Worm (Caenorhabditis elegans) whole organism, L1 larva: Measurements from ENCODE around the gene F53B7.7.

Source experiments
- C16A3.4 ChIP-seq: fragments of 150-350 bp; optimal IDR thresholded peaks from 2 replicates; lab custom pipeline; 2014; ENCODE audit warnings: missing biosample characterization, missing genetic modification characterization
- C34B4.2 ChIP-seq: sonication (generic microtip); optimal IDR thresholded peaks from 2 replicates; lab custom pipeline; 2017; ENCODE audit warnings: mild to moderate bottlenecking, missing genetic modification characterization, missing compliant biosample characterization
- alr-1 ChIP-seq: fragments of 200-800 bp; sonication (Bioruptor generic); optimal IDR thresholded peaks from 2 replicates; lab custom pipeline; 2018; ENCODE audit warnings: borderline replicate concordance, mild to moderate bottlenecking, missing genetic modification characterization, missing compliant biosample characterization
- ceh-8 ChIP-seq: fragments of 200-800 bp; sonication (Bioruptor generic); optimal IDR thresholded peaks from 2 replicates; lab custom pipeline; 2018; ENCODE audit warnings: mild to moderate bottlenecking, missing genetic modification characterization, moderate library complexity, missing compliant biosample characterization
- dpl-1 ChIP-seq, 3 experiments: fragments of 150-350 bp in 2 of 3; sonication (generic microtip) in 1 of 3; optimal IDR thresholded peaks; 2 replicates each; lab custom pipeline; 2014 to 2017; ENCODE audit warnings: missing biosample characterization in 3 of 3, missing genetic modification characterization in 3 of 3, missing genetic modification reagents in 3 of 3
- dsc-1 ChIP-seq: sonication (generic microtip); optimal IDR thresholded peaks from 2 replicates; lab custom pipeline; 2016; ENCODE audit warnings: mild to moderate bottlenecking, missing genetic modification characterization, missing compliant biosample characterization
- efl-1 ChIP-seq, 4 experiments: fragments of 150-350 bp; optimal IDR thresholded peaks in 3 of 4; peaks in 1 of 4; 1 replicate in 1 of 4; 2 replicates in 3 of 4; lab custom pipeline; 2014; ENCODE audit warnings: missing biosample characterization in 2 of 4, missing genetic modification characterization in 2 of 4, missing genetic modification reagents in 2 of 4
- egl-13 ChIP-seq: sonication (generic microtip); optimal IDR thresholded peaks from 2 replicates; lab custom pipeline; 2016; ENCODE audit warnings: missing genotype, missing genetic modification reagents, missing genetic modification characterization, missing compliant biosample characterization
- egl-27 ChIP-seq, 2 experiments: fragments of 150-350 bp in 1 of 2; sonication (generic microtip); optimal IDR thresholded peaks; 3 replicates each; lab custom pipeline; 2017 to 2018; ENCODE audit warnings: missing biosample characterization in 2 of 2, missing genetic modification characterization in 2 of 2, missing genetic modification reagents in 2 of 2
- elt-2 ChIP-seq: sonication (generic microtip); optimal IDR thresholded peaks from 2 replicates; lab custom pipeline; 2016; ENCODE audit warnings: missing genetic modification characterization, mild to moderate bottlenecking, inconsistent platforms, missing compliant biosample characterization, missing genetic modification reagents
- elt-3 ChIP-seq, 6 experiments: fragments of 150-350 bp in 1 of 6; sonication (generic microtip); optimal IDR thresholded peaks; 2 replicates each; lab custom pipeline; 2017 to 2018; ENCODE audit warnings: missing biosample characterization in 6 of 6, missing genetic modification characterization in 6 of 6, inconsistent platforms in 1 of 6
- fkh-10 ChIP-seq: sonication (generic microtip); optimal IDR thresholded peaks from 2 replicates; lab custom pipeline; 2017; ENCODE audit warnings: missing biosample characterization, missing genetic modification reagents, missing genetic modification characterization
- fkh-8 ChIP-seq: sonication (generic microtip); optimal IDR thresholded peaks from 2 replicates; lab custom pipeline; 2016; ENCODE audit warnings: mild to moderate bottlenecking, missing genetic modification characterization, missing compliant biosample characterization
- fos-1 ChIP-seq: fragments of 150-350 bp; optimal IDR thresholded peaks from 2 replicates; lab custom pipeline; 2014; ENCODE audit warnings: missing biosample characterization, missing genetic modification characterization
- hlh-4 ChIP-seq: sonication (generic microtip); optimal IDR thresholded peaks from 2 replicates; lab custom pipeline; 2016; ENCODE audit warnings: mild to moderate bottlenecking, missing genetic modification characterization, missing compliant biosample characterization
- hpl-2 ChIP-seq: fragments of 150-350 bp; optimal IDR thresholded peaks from 2 replicates; lab custom pipeline; 2014; ENCODE audit warnings: missing biosample characterization, missing genetic modification reagents, missing genetic modification characterization
- irx-1 ChIP-seq: sonication (generic microtip); optimal IDR thresholded peaks from 2 replicates; lab custom pipeline; 2016; ENCODE audit warnings: missing genetic modification characterization, missing compliant biosample characterization
- isw-1 ChIP-seq: fragments of 200-800 bp; sonication (Bioruptor generic); IDR thresholded peaks from 2 replicates; pipeline ENCODE4 v1.3.6; 2022; ENCODE audit warnings: missing genetic modification characterization, missing compliant biosample characterization
- lin-13 ChIP-seq: fragments of 150-350 bp; optimal IDR thresholded peaks from 2 replicates; lab custom pipeline; 2014; ENCODE audit warnings: missing biosample characterization, missing genetic modification reagents, missing genetic modification characterization
- lin-14 ChIP-seq: fragments of 200-800 bp; sonication (Bioruptor generic); optimal IDR thresholded peaks from 2 replicates; lab custom pipeline; 2018; ENCODE audit warnings: mild to moderate bottlenecking, missing genetic modification characterization, moderate library complexity, missing compliant biosample characterization
- lin-15B ChIP-seq: fragments of 150-350 bp; sonication (generic microtip); optimal IDR thresholded peaks from 3 replicates; lab custom pipeline; 2014; ENCODE audit warnings: missing biosample characterization, missing genetic modification characterization
- lin-39 ChIP-seq: fragments of 150-350 bp; optimal IDR thresholded peaks from 2 replicates; lab custom pipeline; 2014; ENCODE audit warnings: missing biosample characterization, missing genetic modification reagents, missing genetic modification characterization
- lir-3 ChIP-seq: sonication (generic microtip); optimal IDR thresholded peaks from 2 replicates; lab custom pipeline; 2016; ENCODE audit warnings: mild to moderate bottlenecking, missing genetic modification characterization, moderate library complexity, missing compliant biosample characterization; ENCODE audit not compliant: poor library complexity
- lsy-2 ChIP-seq, 2 experiments: fragments of 150-350 bp; optimal IDR thresholded peaks; 2 replicates each; lab custom pipeline; 2014; ENCODE audit warnings: missing biosample characterization in 2 of 2, missing genetic modification characterization in 2 of 2
- mab-9 ChIP-seq: fragments of 200-800 bp; sonication (Bioruptor generic); IDR thresholded peaks from 2 replicates; pipeline ENCODE4 v1.3.6; 2022; ENCODE audit warnings: missing genetic modification reagents, missing genetic modification characterization, missing compliant biosample characterization
- mef-2 ChIP-seq: fragments of 150-350 bp; optimal IDR thresholded peaks from 2 replicates; lab custom pipeline; 2014; ENCODE audit warnings: missing biosample characterization, missing genetic modification characterization
- nhr-11 ChIP-seq: fragments of 150-350 bp; optimal IDR thresholded peaks from 2 replicates; lab custom pipeline; 2014; ENCODE audit warnings: missing biosample characterization, missing genetic modification characterization
- nhr-19 ChIP-seq: fragments of 200-800 bp; sonication (Bioruptor generic); conservative IDR thresholded peaks from 2 replicates; pipeline ENCODE4 v1.3.6; 2022; ENCODE audit warnings: missing genetic modification characterization, missing compliant biosample characterization
- nhr-20 ChIP-seq: sonication (generic microtip); optimal IDR thresholded peaks from 2 replicates; lab custom pipeline; 2016; ENCODE audit warnings: mild to moderate bottlenecking, missing genetic modification characterization, missing compliant biosample characterization
- nhr-47 ChIP-seq: sonication (generic microtip); optimal IDR thresholded peaks from 2 replicates; lab custom pipeline; 2016; ENCODE audit warnings: mild to moderate bottlenecking, missing genetic modification characterization, moderate library complexity, missing compliant biosample characterization
- nhr-71 ChIP-seq: sonication (generic microtip); optimal IDR thresholded peaks from 2 replicates; lab custom pipeline; 2016; ENCODE audit warnings: mild to moderate bottlenecking, missing genetic modification characterization, moderate library complexity, missing compliant biosample characterization
- pax-3 ChIP-seq: fragments of 200-800 bp; sonication (Bioruptor generic); optimal IDR thresholded peaks from 2 replicates; lab custom pipeline; 2018; ENCODE audit warnings: mild to moderate bottlenecking, missing genetic modification characterization, moderate library complexity, missing compliant biosample characterization
- pqm-1 ChIP-seq: sonication (generic microtip); optimal IDR thresholded peaks from 3 replicates; lab custom pipeline; 2017; ENCODE audit warnings: missing biosample characterization, missing genetic modification characterization
- rnt-1 ChIP-seq: sonication (generic microtip); optimal IDR thresholded peaks from 2 replicates; lab custom pipeline; 2016; ENCODE audit warnings: mild to moderate bottlenecking, missing genetic modification characterization, moderate library complexity, missing compliant biosample characterization
- snpc-4 ChIP-seq: fragments of 150-350 bp; optimal IDR thresholded peaks from 2 replicates; lab custom pipeline; 2014; ENCODE audit warnings: missing biosample characterization, missing genetic modification characterization
- swsn-7 ChIP-seq: sonication (generic microtip); optimal IDR thresholded peaks from 2 replicates; lab custom pipeline; 2016; ENCODE audit warnings: missing genetic modification characterization, missing compliant biosample characterization
- tlp-1 ChIP-seq: fragments of 150-350 bp; optimal IDR thresholded peaks from 2 replicates; lab custom pipeline; 2014; ENCODE audit warnings: missing biosample characterization, missing genetic modification characterization
- unc-130 ChIP-seq: fragments of 150-350 bp; optimal IDR thresholded peaks from 2 replicates; lab custom pipeline; 2017; ENCODE audit warnings: missing biosample characterization, missing genetic modification characterization, inconsistent platforms
- unc-30 ChIP-seq: sonication (generic microtip); optimal IDR thresholded peaks from 2 replicates; lab custom pipeline; 2017; ENCODE audit warnings: missing biosample characterization, missing genetic modification characterization
- unc-62 ChIP-seq: fragments of 150-350 bp; optimal IDR thresholded peaks from 2 replicates; lab custom pipeline; 2014; ENCODE audit warnings: missing biosample characterization, missing genetic modification reagents, missing genetic modification characterization
- unc-86 ChIP-seq: sonication (generic microtip); optimal IDR thresholded peaks from 2 replicates; lab custom pipeline; 2016; ENCODE audit warnings: missing genetic modification characterization, missing compliant biosample characterization
- vab-15 ChIP-seq: sonication (generic microtip); optimal IDR thresholded peaks from 2 replicates; lab custom pipeline; 2017; ENCODE audit warnings: missing genotype, mild to moderate bottlenecking, missing genetic modification characterization, missing compliant biosample characterization
- xbp-1 ChIP-seq: sonication (generic microtip); optimal IDR thresholded peaks from 2 replicates; lab custom pipeline; 2016; ENCODE audit warnings: missing genetic modification characterization, missing compliant biosample characterization
- zip-4 ChIP-seq: fragments of 200-800 bp; sonication (Bioruptor generic); optimal IDR thresholded peaks from 2 replicates; lab custom pipeline; 2018; ENCODE audit warnings: mild to moderate bottlenecking, missing genetic modification characterization, moderate library complexity, missing compliant biosample characterization
- ztf-11 ChIP-seq, 2 experiments: sonication (generic microtip); optimal IDR thresholded peaks; 2 replicates each; lab custom pipeline; 2016 to 2017; ENCODE audit warnings: missing genetic modification characterization in 2 of 2, missing biosample characterization in 1 of 2, missing compliant biosample characterization in 1 of 2
- ztf-4 ChIP-seq: fragments of 150-350 bp; optimal IDR thresholded peaks from 2 replicates; lab custom pipeline; 2014; ENCODE audit warnings: missing biosample characterization, missing genetic modification characterization

F53B7.7 gene

ce11 chrV:11033241-11033640 lies 34.3 kb downstream of the F53B7.7 start:
- TF ChIP-seq hlh-4 (tag; lab: Kevin White, UChicago) (peak; percentile 94), nhr-71 (peak; percentile 42), nhr-47 (tag; lab: Kevin White, UChicago) (peak; percentile 34), snpc-4 (tag; lab: Kevin White, UChicago) (no peak), xbp-1 (tag; lab: Kevin White, UChicago) (no peak), hpl-2 (GFP tag; lab: Kevin White, UChicago) (no peak), nhr-20 (no peak), swsn-7 (tag; lab: Kevin White, UChicago) (no peak), C16A3.4 (tag; lab: Kevin White, UChicago) (no peak), unc-86 (tag; lab: Kevin White, UChicago) (no peak), ztf-4 (tag; lab: Kevin White, UChicago) (no peak), fkh-8 (tag; lab: Kevin White, UChicago) (peak; percentile 47), elt-2 (tag; lab: Kevin White, UChicago) (no peak), nhr-19 (GFP tag; lab: Robert Waterston, UW) (no peak), fkh-10 (GFP tag; lab: Kevin White, UChicago) (peak; percentile 2)
- TF ChIP-seq, all 84 proteins: peak for 5

ce11 chrV:11034748-11035147 lies 35.9 kb downstream of the F53B7.7 start, which contains the start of gene pptr-2:
Gene pptr-2, minus strand, starts transcription at chrV:11034931.
- TF ChIP-seq ceh-8 (GFP tag; lab: Kevin White, UChicago) (no peak), lin-14 (GFP tag; lab: Kevin White, UChicago) (peak; percentile 70), unc-30 (tag; lab: Kevin White, UChicago) (no peak), rnt-1 (tag; lab: Kevin White, UChicago) (peak; percentile 60), nhr-71 (peak; percentile 64), lsy-2 (tag; optimal IDR thresholded peaks at IDR 0.05; lab: Kevin White, UChicago) (peak in 1 of 2 experiments; percentile 1), egl-27 (tag; optimal IDR thresholded peaks at IDR 0.05; lab: Kevin White, UChicago) (no peak)

- peak; percentile 78 to 84 for TF ChIP-seq efl-1 (optimal IDR thresholded peaks at IDR 0.05; lab: Kevin White, UChicago)
- peak; percentile 69 to 96 for TF ChIP-seq efl-1 (GFP tag; optimal IDR thresholded peaks at IDR 0.05 in 1 of 2; lab: Kevin White, UChicago)
- peak; percentile 80 for TF ChIP-seq nhr-19 (GFP tag; lab: Robert Waterston, UW)
- TF ChIP-seq ceh-8 (GFP tag; lab: Kevin White, UChicago), result no peak
- peak; percentile 90 for TF ChIP-seq lir-3 (tag; lab: Kevin White, UChicago)
- peak; percentile 43 for TF ChIP-seq lin-15B (tag; lab: Kevin White, UChicago)
- TF ChIP-seq tlp-1, result no peak
- TF ChIP-seq vab-15 (tag; lab: Kevin White, UChicago), result peak; percentile 91
- peak; percentile 93 for TF ChIP-seq nhr-71
- TF ChIP-seq dpl-1 (GFP tag; optimal IDR thresholded peaks at IDR 0.05; lab: Kevin White, UChicago), result peak; percentile 61 to 77 (median 68)
- peak; percentile 71 for TF ChIP-seq egl-13 (tag; lab: Kevin White, UChicago)
- peak in 1 of 2 experiments; percentile 88 for TF ChIP-seq ztf-11 (tag; optimal IDR thresholded peaks at IDR 0.05; lab: Kevin White, UChicago)
- TF ChIP-seq lin-13, result peak; percentile 74
- peak in 2 of 6 experiments; percentile 2 to 41 for TF ChIP-seq elt-3 (tag; optimal IDR thresholded peaks at IDR 0.05; lab: Kevin White, UChicago)
- TF ChIP-seq alr-1 (tag; lab: Kevin White, UChicago), result no peak
- TF ChIP-seq C34B4.2 (tag; lab: Kevin White, UChicago), result no peak
- peak; percentile 87 for TF ChIP-seq isw-1 (GFP tag; lab: Robert Waterston, UW)
- TF ChIP-seq pax-3, result peak; percentile 94
- peak; percentile 85 for TF ChIP-seq dsc-1 (tag; lab: Kevin White, UChicago)
- peak; percentile 53; the same call in 1 of the 2 replicates for TF ChIP-seq mab-9 (GFP tag; lab: Robert Waterston, UW)
- TF ChIP-seq mef-2 (tag; lab: Kevin White, UChicago), result no peak
- TF ChIP-seq fos-1, result peak; percentile 60
- peak; percentile 62 for TF ChIP-seq irx-1 (tag; lab: Kevin White, UChicago)
- peak; percentile 37 for TF ChIP-seq lin-39 (tag; lab: Kevin White, UChicago)
- TF ChIP-seq rnt-1 (tag; lab: Kevin White, UChicago), result peak; percentile 88
- TF ChIP-seq unc-130, result peak; percentile 11
- peak; percentile 83 for TF ChIP-seq xbp-1 (tag; lab: Kevin White, UChicago)
- TF ChIP-seq zip-4 (GFP tag; lab: Kevin White, UChicago), result no peak
- peak; percentile 85 for TF ChIP-seq fkh-8 (tag; lab: Kevin White, UChicago)
- no peak for TF ChIP-seq pqm-1 (tag; lab: Kevin White, UChicago)
- TF ChIP-seq nhr-11, result no peak
- no peak for TF ChIP-seq unc-62 (GFP tag; lab: Kevin White, UChicago)
Measured at ce11 chrV:11039379-11039954, 40.6 kb downstream of the F53B7.7 start, which contains the start of gene pak-2. Gene pak-2, minus strand, starts transcription at chrV:11039429.
